Worm (Caenorhabditis elegans): ENCODE data around the gene evl-14.

ce11 chrIII:4332543-4333042, 19.7 kb upstream of the evl-14 start, which contains the start of gene cdk-12:
- TF ChIP-seq zag-1 (tag; optimal IDR thresholded peaks at IDR 0.05) = no peak
- peak in 1 of 2 experiments; percentile 65 for TF ChIP-seq lsy-2 (tag; optimal IDR thresholded peaks at IDR 0.05)
- no peak for TF ChIP-seq egl-27 (tag; optimal IDR thresholded peaks at IDR 0.05)
- no peak for TF ChIP-seq nhr-25 (tag; optimal IDR thresholded peaks at IDR 0.05)
- no peak for TF ChIP-seq fos-1 (tag; optimal IDR thresholded peaks at IDR 0.05)
- peak; percentile 3 for TF ChIP-seq nhr-129 (tag; optimal IDR thresholded peaks at IDR 0.05)
- TF ChIP-seq lin-13 (GFP tag; optimal IDR thresholded peaks at IDR 0.05) = peak; percentile 26
- no peak for TF ChIP-seq ztf-11 (tag; optimal IDR thresholded peaks at IDR 0.05)
- TF ChIP-seq R02D3.7 (tag; optimal IDR thresholded peaks at IDR 0.05) = no peak
- TF ChIP-seq elt-1 (tag; optimal IDR thresholded peaks at IDR 0.05) = no peak
- no peak for TF ChIP-seq ama-1 (optimal IDR thresholded peaks at IDR 0.05)
- no peak for TF ChIP-seq nhr-6 (tag; optimal IDR thresholded peaks at IDR 0.05)
- no peak for TF ChIP-seq unc-39 (tag; optimal IDR thresholded peaks at IDR 0.05)
- TF ChIP-seq nhr-11 (tag; optimal IDR thresholded peaks at IDR 0.05) = no peak

Data from whole organism, L2 larva.